Fruit fly (Drosophila melanogaster) Kc167 (cell line): ENCODE data around the gene Dyro.

Experiments used
- Myc ChIP-seq: fragments of >200 bp; optimal IDR thresholded peaks from 2 replicates; lab custom pipeline; 2017; ENCODE audit warnings: missing external identifiers
- Sin3A ChIP-seq: fragments of >200 bp; optimal IDR thresholded peaks from 2 replicates; lab custom pipeline; 2018; ENCODE audit warnings: missing external identifiers
- h ChIP-seq: fragments of >200 bp; optimal IDR thresholded peaks from 3 replicates; lab custom pipeline; 2018; ENCODE audit warnings: missing external identifiers
- insv ChIP-seq: fragments of >200 bp; optimal IDR thresholded peaks from 3 replicates; lab custom pipeline; 2018; ENCODE audit warnings: missing external identifiers
- psq ChIP-seq: fragments of >200 bp; optimal IDR thresholded peaks from 2 replicates; lab custom pipeline; 2017; ENCODE audit warnings: missing external identifiers
- ttk ChIP-seq: sonication (Bioruptor generic); optimal IDR thresholded peaks from 2 replicates; lab custom pipeline; 2017; ENCODE audit warnings: missing external identifiers

DNA sequence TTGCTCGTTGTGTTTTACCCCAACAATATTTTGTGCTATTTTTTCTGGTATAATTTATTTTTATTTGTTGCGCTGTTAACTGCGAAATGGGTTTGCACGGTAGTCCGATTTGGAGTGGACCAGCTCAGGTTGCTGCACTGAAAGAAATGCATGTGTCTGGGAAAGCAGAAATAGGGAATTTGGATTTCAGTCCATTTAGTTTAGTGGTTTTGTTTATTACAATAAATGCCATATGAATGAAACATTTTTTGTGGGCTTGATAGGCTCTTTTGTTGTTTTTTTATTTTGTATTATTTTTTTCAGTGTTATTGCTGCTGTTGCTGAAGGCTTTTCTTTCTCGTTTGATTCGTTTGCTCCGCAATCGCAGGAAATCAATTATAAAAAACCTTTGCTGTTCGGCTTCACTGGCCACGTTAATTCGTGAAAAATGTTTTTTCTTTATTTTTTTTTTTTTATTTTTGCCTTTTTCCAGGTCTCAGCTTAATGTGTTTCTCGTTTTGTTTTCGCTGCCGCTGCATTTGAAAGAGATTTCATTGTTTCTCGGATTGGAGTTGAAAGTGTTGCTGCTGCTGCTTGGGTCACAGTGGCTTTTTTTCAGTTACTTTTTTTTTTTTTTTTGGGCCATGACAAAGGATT lies 30.1 kb upstream of the Dyro start:
- no peak for TF ChIP-seq h (lab: Kevin White, UChicago)
- no peak for TF ChIP-seq Sin3A (lab: Kevin White, UChicago)
- no peak for TF ChIP-seq psq (lab: Kevin White, UChicago)
- no peak for TF ChIP-seq ttk (lab: Kevin White, UChicago)
- TF ChIP-seq Myc, result no peak
- no peak for TF ChIP-seq insv (lab: Kevin White, UChicago)
